Fruit fly (Drosophila melanogaster) whole organism, prepupa: ENCODE measurements around the gene CG34338.

Source experiments
- CG34406 ChIP-seq: fragments of 200-800 bp; sonication (Bioruptor generic); optimal IDR thresholded peaks from 3 replicates; lab custom pipeline; 2016; ENCODE audit warnings: missing biosample characterization, missing genetic modification characterization
- OdsH ChIP-seq: fragments of 200-800 bp; sonication (Bioruptor generic); optimal IDR thresholded peaks from 3 replicates; lab custom pipeline; 2016; ENCODE audit warnings: missing biosample characterization, missing genetic modification characterization
- Sox102F ChIP-seq: fragments of 200-800 bp; sonication (Bioruptor generic); optimal IDR thresholded peaks from 2 replicates; lab custom pipeline; 2016; ENCODE audit warnings: missing biosample characterization, mild to moderate bottlenecking, missing genetic modification characterization

dm6 chrX:7744036-7744435 is 24.5 kb upstream of the CG34338 start:
- TF ChIP-seq OdsH (GFP tag; lab: Kevin White, UChicago), result no peak
- no peak for TF ChIP-seq CG34406 (GFP tag; lab: Kevin White, UChicago)
- no peak for TF ChIP-seq Sox102F (GFP tag; lab: Kevin White, UChicago)
